Worm (Caenorhabditis elegans) whole organism, early embryonic: Measurements from ENCODE around the gene C25E10.13.
A peak's percentile ranks its signal among the peaks of the same experiment; 100 is the strongest.

Experiments used
- B0310.2 ChIP-seq: sonication (generic microtip); optimal IDR thresholded peaks from 2 replicates; lab custom pipeline; 2016; ENCODE audit warnings: mild to moderate bottlenecking, missing genetic modification characterization, missing compliant biosample characterization
- F13C5.2 ChIP-seq: sonication (generic microtip); optimal IDR thresholded peaks from 2 replicates; lab custom pipeline; 2017; ENCODE audit warnings: mild to moderate bottlenecking, missing genetic modification characterization, inconsistent platforms, missing compliant biosample characterization
- aly-1 ChIP-seq: sonication (generic microtip); optimal IDR thresholded peaks from 2 replicates; lab custom pipeline; 2016; ENCODE audit warnings: missing genetic modification characterization, missing compliant biosample characterization
- ama-1 ChIP-seq: fragments of 150-350 bp; optimal IDR thresholded peaks from 2 replicates; lab custom pipeline; 2014
- ceh-13 ChIP-seq: fragments of 200-800 bp; sonication (Bioruptor generic); optimal IDR thresholded peaks from 2 replicates; lab custom pipeline; 2018; ENCODE audit warnings: mild to moderate bottlenecking, missing genetic modification characterization, missing compliant biosample characterization
- ceh-36 ChIP-seq: sonication (generic microtip); optimal IDR thresholded peaks from 2 replicates; lab custom pipeline; 2016; ENCODE audit warnings: missing genetic modification characterization, inconsistent platforms, missing compliant biosample characterization
- ets-7 ChIP-seq: sonication (generic microtip); optimal IDR thresholded peaks from 2 replicates; lab custom pipeline; 2016; ENCODE audit warnings: missing genotype, missing genetic modification characterization, missing compliant biosample characterization
- flt-1 ChIP-seq: fragments of 200-800 bp; sonication (Bioruptor generic); IDR thresholded peaks from 2 replicates; pipeline ENCODE4 v1.3.6; 2022; ENCODE audit warnings: missing genetic modification characterization, missing compliant biosample characterization
- hmbx-1 ChIP-seq: sonication (generic microtip); optimal IDR thresholded peaks from 2 replicates; lab custom pipeline; 2016; ENCODE audit warnings: mild to moderate bottlenecking, missing genetic modification characterization, missing compliant biosample characterization
- hmg-4 ChIP-seq: fragments of 200-800 bp; sonication (Bioruptor generic); optimal IDR thresholded peaks from 2 replicates; lab custom pipeline; 2018; ENCODE audit warnings: mild to moderate bottlenecking, missing genetic modification characterization, missing compliant biosample characterization
- hnd-1 ChIP-seq: sonication (generic microtip); optimal IDR thresholded peaks from 2 replicates; lab custom pipeline; 2016; ENCODE audit warnings: missing genetic modification characterization, missing compliant biosample characterization
- pes-1 ChIP-seq: fragments of 200-800 bp; sonication (Bioruptor generic); IDR thresholded peaks from 2 replicates; pipeline ENCODE4 v1.3.6; 2022; ENCODE audit warnings: missing genetic modification reagents, missing genetic modification characterization, missing compliant biosample characterization
- scrt-1 ChIP-seq: fragments of 200-800 bp; sonication (Bioruptor generic); IDR thresholded peaks from 2 replicates; pipeline ENCODE4 v1.3.6; 2022; ENCODE audit warnings: missing genetic modification characterization, missing compliant biosample characterization
- sea-1 ChIP-seq: fragments of 200-800 bp; sonication (Bioruptor generic); conservative IDR thresholded peaks from 2 replicates; pipeline ENCODE4 v1.3.6; 2022; ENCODE audit warnings: missing genetic modification characterization, missing compliant biosample characterization
- tbx-11 ChIP-seq: fragments of 200-800 bp; sonication (Bioruptor generic); IDR thresholded peaks from 2 replicates; pipeline ENCODE4 v1.3.6; 2022; ENCODE audit warnings: missing genetic modification characterization, missing compliant biosample characterization
- tbx-37 ChIP-seq: fragments of 200-800 bp; sonication (Bioruptor generic); conservative IDR thresholded peaks from 2 replicates; pipeline ENCODE4 v1.3.6; 2022; ENCODE audit warnings: missing genetic modification reagents, missing genetic modification characterization, missing compliant biosample characterization
- tra-4 ChIP-seq: sonication (generic microtip); optimal IDR thresholded peaks from 2 replicates; lab custom pipeline; 2017; ENCODE audit warnings: missing genetic modification characterization, missing compliant biosample characterization

The C25E10.13 gene

DNA sequence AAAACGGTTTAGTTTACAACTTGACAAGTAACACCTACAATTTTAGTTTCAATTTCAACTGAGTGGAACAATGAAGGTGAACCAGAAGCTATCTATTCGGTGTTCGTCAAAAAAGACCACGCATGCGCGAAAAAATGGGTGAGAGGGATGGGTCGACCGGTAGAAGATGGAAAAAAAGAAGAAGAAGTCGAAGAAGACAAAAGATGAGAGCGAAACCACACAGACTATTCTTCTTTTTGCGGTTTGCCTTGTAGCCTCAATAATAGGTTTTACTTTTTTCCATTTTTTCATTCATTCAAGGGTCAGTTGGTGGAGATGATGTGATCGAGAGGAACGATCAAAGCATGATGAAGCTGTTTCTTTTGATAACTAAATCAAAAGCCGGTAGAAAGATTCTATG is 22.8 kb downstream of the C25E10.13 start:
- TF ChIP-seq pes-1 (GFP tag; lab: Robert Waterston, UW) (no peak), tra-4 (no peak), ets-7 (tag; lab: Kevin White, UChicago) (no peak), B0310.2 (tag; lab: Kevin White, UChicago) (no peak), scrt-1 (GFP tag; lab: Robert Waterston, UW) (no peak), hnd-1 (tag; lab: Kevin White, UChicago) (no peak), F13C5.2 (no peak), ceh-13 (no peak), hmbx-1 (no peak), flt-1 (GFP tag; lab: Robert Waterston, UW) (no peak), tbx-11 (GFP tag; lab: Robert Waterston, UW) (no peak), sea-1 (GFP tag; lab: Robert Waterston, UW) (no peak), tbx-37 (GFP tag; lab: Robert Waterston, UW) (no peak), ceh-36 (tag; lab: Kevin White, UChicago) (no peak), hmg-4 (GFP tag; lab: Kevin White, UChicago) (no peak), aly-1 (no peak)

DNA sequence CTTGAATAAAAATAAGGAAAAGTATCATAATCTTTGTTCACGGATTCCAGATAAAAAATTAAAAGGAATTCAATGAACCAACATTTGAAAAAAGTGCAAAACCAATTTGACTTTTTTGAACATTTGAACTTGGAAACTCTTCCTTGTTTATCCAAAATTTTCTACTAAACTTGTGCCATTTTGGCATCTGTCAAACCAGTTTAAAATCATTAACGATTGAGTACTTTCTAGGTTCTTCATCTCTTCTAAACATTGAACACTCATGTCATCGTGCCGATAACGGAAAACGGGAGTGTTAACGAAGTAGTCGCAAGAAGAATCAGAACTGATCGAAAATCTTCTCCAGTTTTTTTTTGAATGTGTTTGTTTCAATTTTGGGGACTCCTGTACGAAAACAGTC is 24.7 kb downstream of the C25E10.13 start:
- TF ChIP-seq tbx-11 (GFP tag; lab: Robert Waterston, UW) (no peak), scrt-1 (GFP tag; lab: Robert Waterston, UW) (no peak), ets-7 (tag; lab: Kevin White, UChicago) (no peak), ceh-36 (tag; lab: Kevin White, UChicago) (no peak), B0310.2 (tag; lab: Kevin White, UChicago) (no peak), hmg-4 (GFP tag; lab: Kevin White, UChicago) (no peak), tbx-37 (GFP tag; lab: Robert Waterston, UW) (no peak), aly-1 (no peak), F13C5.2 (no peak), ama-1 (lab: Kevin White, UChicago) (no peak), hnd-1 (tag; lab: Kevin White, UChicago) (no peak), hmbx-1 (no peak), sea-1 (GFP tag; lab: Robert Waterston, UW) (no peak), tra-4 (no peak), flt-1 (GFP tag; lab: Robert Waterston, UW) (no peak)

DNA sequence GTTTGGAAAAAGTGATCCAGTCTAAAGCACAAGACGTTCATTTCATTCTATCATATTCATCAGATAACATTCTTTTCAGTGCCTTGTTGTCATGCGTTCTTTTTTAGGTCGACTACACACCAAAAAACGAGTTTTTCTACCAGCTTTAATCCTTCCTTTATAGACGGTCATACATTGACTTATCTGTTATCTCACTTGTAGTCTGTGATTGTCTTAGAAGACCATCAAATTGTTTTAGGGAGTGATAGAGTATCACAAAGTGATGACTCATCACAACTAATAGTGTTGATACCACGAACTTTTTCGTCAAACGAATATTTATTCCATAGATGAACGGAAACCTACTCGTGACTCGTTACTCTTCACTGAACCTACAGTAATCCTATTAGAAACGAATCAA is 26.3 kb downstream of the C25E10.13 start:
- TF ChIP-seq B0310.2 (tag; lab: Kevin White, UChicago) (no peak), ets-7 (tag; lab: Kevin White, UChicago) (no peak), tbx-11 (GFP tag; lab: Robert Waterston, UW) (no peak), hmbx-1 (no peak), ceh-13 (no peak), hmg-4 (GFP tag; lab: Kevin White, UChicago) (no peak), ama-1 (lab: Kevin White, UChicago) (no peak), sea-1 (GFP tag; lab: Robert Waterston, UW) (no peak), ceh-36 (tag; lab: Kevin White, UChicago) (no peak), tra-4 (no peak), flt-1 (GFP tag; lab: Robert Waterston, UW) (no peak), F13C5.2 (no peak), pes-1 (GFP tag; lab: Robert Waterston, UW) (no peak), scrt-1 (GFP tag; lab: Robert Waterston, UW) (no peak), hnd-1 (tag; lab: Kevin White, UChicago) (no peak)

DNA sequence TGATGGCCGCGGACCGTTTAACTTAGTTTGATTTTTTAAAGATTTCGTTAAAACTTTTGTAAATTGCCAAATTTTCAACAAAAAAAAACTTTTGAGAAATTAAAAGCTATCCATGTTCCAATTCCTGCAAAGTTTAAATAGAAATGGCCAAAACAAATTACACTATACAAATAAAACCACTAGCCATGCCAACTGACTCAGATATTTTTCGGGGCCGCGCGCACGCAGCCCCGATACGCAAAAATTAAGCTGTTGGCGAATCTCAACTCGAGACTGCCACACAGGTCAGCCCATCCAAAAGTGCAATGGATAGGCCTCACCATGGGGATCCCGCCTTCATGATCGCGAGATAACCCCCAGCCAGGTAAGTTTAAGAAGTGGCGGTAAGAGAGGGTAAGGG is 27.1 kb downstream of the C25E10.13 start:
- TF ChIP-seq sea-1 (GFP tag; lab: Robert Waterston, UW) (0 out of 2 replicates have a peak, but pooled peaks have one; percentile 60), pes-1 (GFP tag; lab: Robert Waterston, UW) (0 out of 2 replicates have a peak, but pooled peaks have one; percentile 47)

DNA sequence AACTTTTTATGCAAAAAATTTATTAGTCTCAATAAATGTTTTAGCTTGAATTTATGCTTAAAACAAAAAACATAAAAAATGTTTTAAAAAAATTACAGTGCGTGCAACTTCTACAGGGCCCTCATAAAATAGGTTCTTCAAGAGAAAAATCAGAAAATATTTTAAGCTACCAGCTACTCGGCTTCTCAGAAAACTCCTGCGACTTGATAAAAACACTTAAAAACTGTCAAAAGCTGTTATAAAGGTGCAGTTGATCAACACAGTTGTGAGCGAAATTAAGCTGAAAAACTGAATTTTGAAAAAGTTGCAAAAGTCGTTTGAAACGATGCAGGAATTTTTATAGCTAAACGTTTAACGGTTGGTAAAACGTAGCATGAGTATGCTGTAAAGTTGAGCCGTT is 29.2 kb downstream of the C25E10.13 start:
- TF ChIP-seq pes-1 (GFP tag; lab: Robert Waterston, UW) (0 out of 2 replicates have a peak, but pooled peaks have one; percentile 39), scrt-1 (GFP tag; lab: Robert Waterston, UW) (no peak), tbx-11 (GFP tag; lab: Robert Waterston, UW) (peak; percentile 27; the same call in 1 of the 2 replicates), ceh-36 (tag; lab: Kevin White, UChicago) (no peak), ama-1 (lab: Kevin White, UChicago) (peak; percentile 94), hnd-1 (tag; lab: Kevin White, UChicago) (peak; percentile 54), sea-1 (GFP tag; lab: Robert Waterston, UW) (peak; percentile 95)

DNA sequence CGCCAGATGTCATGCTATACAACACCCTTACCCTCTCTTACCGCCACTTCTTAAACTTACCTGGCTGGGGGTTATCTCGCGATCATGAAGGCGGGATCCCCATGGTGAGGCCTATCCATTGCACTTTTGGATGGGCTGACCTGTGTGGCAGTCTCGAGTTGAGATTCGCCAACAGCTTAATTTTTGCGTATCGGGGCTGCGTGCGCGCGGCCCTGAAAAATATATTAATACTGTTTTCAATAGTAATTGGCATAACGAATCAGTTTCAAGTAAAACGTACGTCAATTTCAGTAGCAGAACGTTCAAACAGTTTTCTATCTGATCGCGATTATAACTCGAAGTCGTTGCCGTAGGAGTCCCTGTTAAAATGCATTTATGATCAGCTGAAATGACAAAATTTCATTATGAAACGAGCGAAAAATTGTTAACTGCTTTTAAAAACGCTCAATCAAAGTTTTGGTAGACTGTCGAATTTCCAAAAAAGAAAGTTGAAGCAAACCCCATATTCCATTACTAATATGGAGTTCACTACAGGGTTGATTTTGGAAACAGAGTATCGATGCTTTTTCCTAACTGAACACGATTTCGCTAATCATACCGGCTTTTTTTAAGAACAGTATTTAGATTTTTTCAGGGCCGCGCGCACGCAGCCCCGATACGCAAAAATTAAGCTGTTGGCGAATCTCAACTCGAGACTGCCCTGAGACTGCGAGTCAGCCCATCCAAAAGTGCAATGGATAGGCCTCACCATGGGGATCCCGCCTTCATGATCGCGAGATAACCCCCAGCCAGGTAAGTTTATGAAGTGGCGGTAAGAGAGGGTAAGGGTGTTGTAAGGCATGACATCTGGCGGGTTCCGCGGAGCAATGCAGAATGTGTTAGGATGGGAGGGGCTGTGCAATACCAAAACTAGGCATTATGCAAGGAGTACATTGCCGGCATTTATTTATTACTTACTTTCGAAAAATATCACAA is 31.6 kb downstream of the C25E10.13 start:
- peak; percentile 0 for TF ChIP-seq hmg-4 (GFP tag; lab: Kevin White, UChicago)
- 0 out of 2 replicates have a peak, but pooled peaks have one; percentile 20 for TF ChIP-seq sea-1 (GFP tag; lab: Robert Waterston, UW)
- peak; percentile 60; the same call in 1 of the 2 replicates for TF ChIP-seq scrt-1 (GFP tag; lab: Robert Waterston, UW)

DNA sequence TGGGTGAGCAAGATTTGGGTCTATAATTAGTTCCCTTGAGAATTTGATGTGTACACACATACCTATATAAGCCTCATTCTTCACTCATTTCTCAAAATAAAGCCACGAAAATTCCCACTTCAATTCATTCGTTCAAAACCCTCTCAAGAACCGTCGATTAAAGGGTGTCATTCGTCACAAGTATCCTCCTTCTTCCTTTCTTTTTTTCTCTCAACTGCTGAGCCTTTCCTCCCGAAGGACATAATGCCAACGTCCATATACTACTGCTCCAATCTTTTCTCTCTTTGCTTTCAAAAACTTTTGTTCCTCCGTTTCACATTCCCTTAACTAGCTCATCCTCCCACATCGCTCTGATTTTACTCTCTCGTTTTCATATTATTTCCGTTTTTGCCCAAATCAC is 32.7 kb downstream of the C25E10.13 start, which contains the start of gene T27E4.1:
Gene T27E4.1, plus strand, starts transcription at position 137 of the 400 bp plus-strand sequence.
- no peak for TF ChIP-seq scrt-1 (GFP tag; lab: Robert Waterston, UW)
- no peak for TF ChIP-seq ama-1 (lab: Kevin White, UChicago)
- TF ChIP-seq sea-1 (GFP tag; lab: Robert Waterston, UW), result no peak
- TF ChIP-seq aly-1, result no peak
- no peak for TF ChIP-seq tbx-37 (GFP tag; lab: Robert Waterston, UW)
- no peak for TF ChIP-seq flt-1 (GFP tag; lab: Robert Waterston, UW)
